Fruit fly (Drosophila melanogaster) whole organism, embryonic: ENCODE results near the gene glu.

ENCODE experiments used
- Antp ChIP-seq: fragments of 200-800 bp; sonication (Bioruptor generic); optimal IDR thresholded peaks from 3 replicates; lab custom pipeline; 2016; ENCODE audit warnings: missing biosample characterization, missing genetic modification characterization
- Atf-2 ChIP-seq: fragments of 200-800 bp; sonication (Bioruptor generic); optimal IDR thresholded peaks from 2 replicates; lab custom pipeline; 2016; ENCODE audit warnings: missing biosample characterization, missing genetic modification characterization
- Awh ChIP-seq: fragments of 200-800 bp; sonication (Bioruptor generic); IDR thresholded peaks from 2 replicates; pipeline ENCODE4, ENCODE4 v1.3.6; 2022; ENCODE audit warnings: missing biosample characterization, missing genetic modification characterization
- B-H1 ChIP-seq: fragments of 200-800 bp; sonication (Bioruptor generic); IDR thresholded peaks from 3 replicates; pipeline ENCODE4 v1.3.6; 2022; ENCODE audit warnings: missing biosample characterization, missing genetic modification characterization
- CG10321 ChIP-seq: fragments of 200-800 bp; sonication (Bioruptor generic); IDR thresholded peaks from 2 replicates; pipeline ENCODE4 v1.3.6; 2022; ENCODE audit warnings: missing biosample characterization, missing genetic modification characterization
- CG10959 ChIP-seq: fragments of 200-800 bp; sonication (Bioruptor generic); IDR thresholded peaks from 2 replicates; pipeline ENCODE4 v1.3.6; 2022; ENCODE audit warnings: missing biosample characterization, missing genetic modification characterization
- CG14441 ChIP-seq: fragments of 200-800 bp; sonication (Bioruptor generic); IDR thresholded peaks from 2 replicates; pipeline ENCODE4 v1.3.6; 2022; ENCODE audit warnings: missing biosample characterization, missing genetic modification characterization
- CG1603 ChIP-seq: fragments of 200-800 bp; sonication (Bioruptor generic); optimal IDR thresholded peaks from 2 replicates; lab custom pipeline; 2019; ENCODE audit warnings: missing biosample characterization, mild to moderate bottlenecking, missing genetic modification characterization, moderate library complexity
- CG18599 ChIP-seq: fragments of 200-800 bp; sonication (Bioruptor generic); optimal IDR thresholded peaks from 3 replicates; lab custom pipeline; 2017; ENCODE audit warnings: missing biosample characterization, missing genetic modification characterization, mild to moderate bottlenecking, moderate library complexity, missing genetic modification reagents
- CG18764 ChIP-seq: fragments of 200-800 bp; sonication (Bioruptor generic); optimal IDR thresholded peaks from 3 replicates; lab custom pipeline; 2016; ENCODE audit warnings: missing biosample characterization, missing genetic modification characterization
- CG31388 ChIP-seq: fragments of 200-800 bp; sonication (Bioruptor generic); optimal IDR thresholded peaks from 2 replicates; lab custom pipeline; 2016; ENCODE audit warnings: missing biosample characterization, missing genetic modification characterization
- CG3163 ChIP-seq: fragments of 200-800 bp; sonication (Bioruptor generic); optimal IDR thresholded peaks from 3 replicates; lab custom pipeline; 2016; ENCODE audit warnings: missing biosample characterization, missing genetic modification characterization
- CG3838 ChIP-seq: fragments of 200-800 bp; sonication (Bioruptor generic); optimal IDR thresholded peaks from 3 replicates; lab custom pipeline; 2016; ENCODE audit warnings: missing biosample characterization, missing genetic modification characterization
- CG6254 ChIP-seq: fragments of 200-800 bp; sonication (Bioruptor generic); optimal IDR thresholded peaks from 3 replicates; lab custom pipeline; 2017; ENCODE audit warnings: mild to moderate bottlenecking, missing biosample characterization, missing genetic modification reagents, missing genetic modification characterization
- CG6683 ChIP-seq: fragments of 200-800 bp; sonication (Bioruptor generic); optimal IDR thresholded peaks from 2 replicates; lab custom pipeline; 2017; ENCODE audit warnings: missing biosample characterization, mild to moderate bottlenecking, missing genetic modification characterization, missing genetic modification reagents
- CG8478 ChIP-seq: fragments of >200 bp; optimal IDR thresholded peaks from 2 replicates; lab custom pipeline; 2018
- CG9817 ChIP-seq: fragments of 200-800 bp; sonication (Bioruptor generic); optimal IDR thresholded peaks from 2 replicates; lab custom pipeline; 2018; ENCODE audit warnings: missing biosample characterization, mild to moderate bottlenecking, missing genetic modification characterization, moderate library complexity
- Doc3 ChIP-seq: fragments of 200-800 bp; sonication (Bioruptor generic); IDR thresholded peaks from 3 replicates; pipeline ENCODE4 v1.3.6; 2022; ENCODE audit warnings: missing biosample characterization, missing genetic modification characterization; ENCODE audit not compliant: partially characterized antibody
- Eip74EF ChIP-seq, 2 experiments: fragments of 200-800 bp in 1 of 2; fragments of >200 bp in 1 of 2; sonication (Bioruptor generic) in 1 of 2; optimal IDR thresholded peaks; 2 replicates each; lab custom pipeline; 2017 to 2019; ENCODE audit warnings: missing biosample characterization in 2 of 2, missing genetic modification characterization in 2 of 2, mild to moderate bottlenecking in 1 of 2, moderate library complexity in 1 of 2
- Hmr ChIP-seq: fragments of 200-800 bp; sonication (Bioruptor generic); optimal IDR thresholded peaks from 3 replicates; lab custom pipeline; 2017; ENCODE audit warnings: mild to moderate bottlenecking, missing biosample characterization, missing genetic modification reagents, missing genetic modification characterization
- Mad ChIP-seq: fragments of 200-800 bp; sonication (Bioruptor generic); optimal IDR thresholded peaks from 2 replicates; lab custom pipeline; 2016; ENCODE audit warnings: missing biosample characterization, missing genetic modification characterization
- Neu2 ChIP-seq: fragments of 200-800 bp; sonication (Bioruptor generic); optimal IDR thresholded peaks from 3 replicates; lab custom pipeline; 2016; ENCODE audit warnings: missing biosample characterization, missing genetic modification characterization, borderline replicate concordance
- Side ChIP-seq: fragments of 200-800 bp; sonication (Bioruptor generic); optimal IDR thresholded peaks from 2 replicates; lab custom pipeline; 2016; ENCODE audit warnings: missing biosample characterization, missing genetic modification characterization
- Sox100B ChIP-seq: fragments of 200-800 bp; sonication (Bioruptor generic); optimal IDR thresholded peaks from 3 replicates; lab custom pipeline; 2018; ENCODE audit warnings: missing biosample characterization, mild to moderate bottlenecking, missing genetic modification characterization
- Sry-β ChIP-seq: fragments of 200-800 bp; sonication (Bioruptor generic); optimal IDR thresholded peaks from 2 replicates; lab custom pipeline; 2018; ENCODE audit warnings: missing biosample characterization, mild to moderate bottlenecking, missing genetic modification characterization, moderate library complexity
- amos ChIP-seq: fragments of 200-800 bp; sonication (Bioruptor generic); IDR thresholded peaks from 2 replicates; pipeline ENCODE4 v1.3.6; 2022; ENCODE audit warnings: missing biosample characterization, missing genetic modification characterization; ENCODE audit not compliant: partially characterized antibody
- ara ChIP-seq: fragments of 200-800 bp; sonication (Bioruptor generic); IDR thresholded peaks from 2 replicates; pipeline ENCODE4 v1.3.6; 2022; ENCODE audit warnings: missing biosample characterization, missing genetic modification characterization
- bcd ChIP-seq: fragments of 200-800 bp; sonication (Bioruptor generic); optimal IDR thresholded peaks from 2 replicates; lab custom pipeline; 2017; ENCODE audit warnings: missing biosample characterization, mild to moderate bottlenecking, missing genetic modification characterization
- cg ChIP-seq: fragments of 200-800 bp; sonication (Bioruptor generic); optimal IDR thresholded peaks from 3 replicates; lab custom pipeline; 2019; ENCODE audit warnings: missing biosample characterization, mild to moderate bottlenecking, missing genetic modification characterization, moderate library complexity
- corto ChIP-seq: fragments of 200-800 bp; sonication (Bioruptor generic); optimal IDR thresholded peaks from 2 replicates; lab custom pipeline; 2016; ENCODE audit warnings: missing biosample characterization, mild to moderate bottlenecking, missing genetic modification characterization, moderate library complexity
- en ChIP-seq: fragments of 200-800 bp; sonication (Bioruptor generic); optimal IDR thresholded peaks from 2 replicates; lab custom pipeline; 2016; ENCODE audit warnings: missing biosample characterization, missing genetic modification characterization
- exex ChIP-seq: fragments of 200-800 bp; sonication (Bioruptor generic); optimal IDR thresholded peaks from 4 replicates; lab custom pipeline; 2018; ENCODE audit warnings: missing biosample characterization, mild to moderate bottlenecking, missing genetic modification characterization, moderate library complexity
- fd64A ChIP-seq: fragments of 200-800 bp; sonication (Bioruptor generic); optimal IDR thresholded peaks from 3 replicates; lab custom pipeline; 2018; ENCODE audit warnings: missing biosample characterization, mild to moderate bottlenecking, missing genetic modification characterization
- fu2 ChIP-seq: fragments of 200-800 bp; sonication (Bioruptor generic); optimal IDR thresholded peaks from 2 replicates; lab custom pipeline; 2016; ENCODE audit warnings: missing biosample characterization, missing genetic modification characterization
- gcm2 ChIP-seq: fragments of 200-800 bp; sonication (Bioruptor generic); optimal IDR thresholded peaks from 2 replicates; lab custom pipeline; 2016; ENCODE audit warnings: missing biosample characterization, missing genetic modification characterization
- hkb ChIP-seq, 2 experiments: fragments of 200-800 bp in 1 of 2; fragments of >200 bp in 1 of 2; sonication (Bioruptor generic) in 1 of 2; IDR thresholded peaks in 1 of 2; optimal IDR thresholded peaks in 1 of 2; 2 replicates each; pipeline versions ENCODE4 v1.3.6 to Lab custom; 2017 to 2022; ENCODE audit warnings: missing biosample characterization in 1 of 2, missing genetic modification characterization in 1 of 2
- klu ChIP-seq: fragments of 200-800 bp; sonication (Bioruptor generic); IDR thresholded peaks from 2 replicates; pipeline ENCODE4 v1.3.6; 2022; ENCODE audit warnings: missing biosample characterization, missing genetic modification characterization
- oc ChIP-seq: fragments of 200-800 bp; sonication (Bioruptor generic); optimal IDR thresholded peaks from 2 replicates; lab custom pipeline; 2018; ENCODE audit warnings: missing biosample characterization, mild to moderate bottlenecking, missing genetic modification characterization, moderate library complexity
- pnt ChIP-seq: fragments of 200-800 bp; sonication (Bioruptor generic); optimal IDR thresholded peaks from 3 replicates; lab custom pipeline; 2016; ENCODE audit warnings: missing biosample characterization, missing genetic modification characterization
- sd ChIP-seq: fragments of 200-800 bp; sonication (Bioruptor generic); optimal IDR thresholded peaks from 3 replicates; lab custom pipeline; 2018; ENCODE audit warnings: missing biosample characterization, mild to moderate bottlenecking, missing genetic modification characterization, moderate library complexity
- shn ChIP-seq: fragments of 200-800 bp; sonication (Bioruptor generic); optimal IDR thresholded peaks from 3 replicates; lab custom pipeline; 2016; ENCODE audit warnings: missing biosample characterization, missing genetic modification characterization
- sim ChIP-seq: fragments of 200-800 bp; sonication (Bioruptor generic); IDR thresholded peaks from 2 replicates; pipeline ENCODE4 v1.3.6; 2022; ENCODE audit warnings: missing biosample characterization, missing genetic modification characterization
- sna ChIP-seq: fragments of 200-800 bp; sonication (Bioruptor generic); IDR thresholded peaks from 2 replicates; pipeline ENCODE4 v1.3.6; 2022; ENCODE audit warnings: missing biosample characterization, missing genetic modification characterization; ENCODE audit not compliant: partially characterized antibody
- tap ChIP-seq: fragments of 200-800 bp; optimal IDR thresholded peaks from 3 replicates; lab custom pipeline; 2019; ENCODE audit warnings: missing biosample characterization, mild to moderate bottlenecking, missing genetic modification characterization, moderate library complexity
- vfl ChIP-seq: fragments of 200-800 bp; sonication (Bioruptor generic); optimal IDR thresholded peaks from 2 replicates; lab custom pipeline; 2016; ENCODE audit warnings: missing biosample characterization, missing genetic modification characterization
- zen2 ChIP-seq: fragments of 200-800 bp; sonication (Bioruptor generic); IDR thresholded peaks from 3 replicates; pipeline ENCODE4 v1.3.6; 2022; ENCODE audit warnings: missing biosample characterization, missing genetic modification characterization; ENCODE audit not compliant: partially characterized antibody

Gene glu

dm6 chr2L:16720707-16721700 lies 17.2 kb downstream of the glu start (continued):
- peak; percentile 57 for TF ChIP-seq cg (GFP tag; lab: Kevin White, UChicago)
- TF ChIP-seq corto (GFP tag; lab: Kevin White, UChicago): peak; percentile 94
- TF ChIP-seq sna: no peak
- TF ChIP-seq Mad (GFP tag; lab: Kevin White, UChicago): peak; percentile 77
- peak; percentile 22 for TF ChIP-seq vfl (GFP tag; lab: Kevin White, UChicago)
- peak; percentile 96 for TF ChIP-seq ara (GFP tag; lab: Robert Waterston, UW)
- TF ChIP-seq sim (GFP tag; lab: Robert Waterston, UW): peak; percentile 94
- TF ChIP-seq bcd (GFP tag; lab: Kevin White, UChicago): peak; percentile 90
- TF ChIP-seq Awh: peak; percentile 98
- peak; percentile 88 for TF ChIP-seq CG31388 (GFP tag; lab: Kevin White, UChicago)
- peak; percentile 55 for TF ChIP-seq en (GFP tag; lab: Kevin White, UChicago)
- TF ChIP-seq CG18599 (GFP tag; lab: Kevin White, UChicago): peak; percentile 92
- TF ChIP-seq Eip74EF (GFP tag; optimal IDR thresholded peaks at IDR 0.05; lab: Kevin White, UChicago): peak in 1 of 2 experiments; percentile 94
- TF ChIP-seq Hmr: peak; percentile 82
- peak; percentile 95 for TF ChIP-seq B-H1 (GFP tag; lab: Robert Waterston, UW)
- TF ChIP-seq Side (GFP tag; lab: Kevin White, UChicago): peak; percentile 75
- TF ChIP-seq fu2 (GFP tag; lab: Kevin White, UChicago): peak; percentile 46
- TF ChIP-seq Doc3 (GFP tag; lab: Robert Waterston, UW): no peak
- TF ChIP-seq amos (GFP tag; lab: Robert Waterston, UW): no peak; the same call in 1 of the 2 replicates
- peak; percentile 91 for TF ChIP-seq CG18764 (GFP tag; lab: Kevin White, UChicago)
- TF ChIP-seq exex (tag; lab: Kevin White, UChicago): peak; percentile 52
- peak; percentile 84 for TF ChIP-seq CG6254 (GFP tag; lab: Kevin White, UChicago)
- TF ChIP-seq klu: peak; percentile 88
- peak; percentile 51 for TF ChIP-seq sd (tag; lab: Kevin White, UChicago)
- TF ChIP-seq gcm2 (GFP tag; lab: Kevin White, UChicago): peak; percentile 71
- TF ChIP-seq Neu2 (GFP tag; lab: Kevin White, UChicago): no peak
- TF ChIP-seq shn (GFP tag; lab: Kevin White, UChicago): peak; percentile 67
- peak; percentile 61 for TF ChIP-seq Antp (GFP tag; lab: Kevin White, UChicago)
- TF ChIP-seq CG6683: peak; percentile 82
- peak; percentile 81 for TF ChIP-seq Atf-2 (GFP tag; lab: Kevin White, UChicago)
- peak; percentile 96 for TF ChIP-seq oc (tag; lab: Kevin White, UChicago)
- peak; percentile 72 for TF ChIP-seq CG10321 (GFP tag; lab: Robert Waterston, UW)
- TF ChIP-seq, all 482 proteins: peak for 409

dm6 chr2L:16719643-16720515 lies 18.3 kb downstream of the glu start, which contains the start of gene Cyt-c-p:
Gene Cyt-c-p, plus strand, starts transcription at chr2L:16719932.
- TF ChIP-seq pnt (no peak), CG8478 (lab: Kevin White, UChicago) (no peak), CG3838 (GFP tag; lab: Kevin White, UChicago) (no peak), tap (tag; lab: Kevin White, UChicago) (no peak), zen2 (no peak), CG14441 (GFP tag; lab: Robert Waterston, UW) (no peak), Sry-β (GFP tag; lab: Kevin White, UChicago) (no peak), CG10959 (GFP tag; lab: Robert Waterston, UW) (no peak), fd64A (GFP tag; lab: Kevin White, UChicago) (no peak), Sox100B (GFP tag; lab: Kevin White, UChicago) (no peak), hkb (optimal IDR thresholded peaks at IDR 0.05; lab: Kevin White, UChicago) (peak; percentile 75), hkb (GFP tag; IDR thresholded peaks at IDR 0.05; lab: Robert Waterston, UW) (0 out of 2 replicates have a peak, but pooled peaks have one; percentile 25), CG9817 (tag; lab: Kevin White, UChicago) (no peak), CG1603 (peak; percentile 55), CG3163 (GFP tag; lab: Kevin White, UChicago) (no peak)
